Worm (Caenorhabditis elegans): ENCODE measurements around the gene R07C3.3.

DNA sequence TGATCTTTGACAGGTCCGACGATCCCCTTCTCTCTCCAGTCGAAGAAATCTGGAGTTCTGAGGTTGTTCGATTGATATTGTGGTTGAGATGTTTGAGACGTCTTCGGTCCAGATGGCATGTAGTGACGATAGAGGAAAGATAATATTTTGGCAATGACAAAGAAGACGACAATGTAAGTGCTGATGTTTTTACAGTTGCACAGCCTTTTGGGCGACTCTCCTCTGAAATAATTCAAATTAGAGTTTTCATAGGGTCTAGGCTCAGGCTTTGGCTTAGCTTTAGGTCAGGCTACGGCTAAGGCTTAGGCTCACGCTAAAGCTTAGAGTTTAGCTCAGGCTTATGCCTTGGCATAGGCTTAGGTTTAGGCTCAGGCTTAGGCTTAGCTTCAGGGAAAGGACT is 23.3 kb downstream of the R07C3.3 start, which contains the start of gene C32B5.13:
- TF ChIP-seq jun-1 (tag; optimal IDR thresholded peaks at IDR 0.05) (no peak), pqm-1 (tag; optimal IDR thresholded peaks at IDR 0.05) (no peak), nhr-28 (tag; optimal IDR thresholded peaks at IDR 0.05) (no peak), fkh-10 (GFP tag; optimal IDR thresholded peaks at IDR 0.05) (no peak), unc-62 (GFP tag; optimal IDR thresholded peaks at IDR 0.05) (no peak)
